Worm (Caenorhabditis elegans): ENCODE results near the gene rars-1.

ce11 chrIII:4873395-4873794 lies 43.6 kb downstream of the rars-1 start:
- TF ChIP-seq nhr-25 (tag; optimal IDR thresholded peaks at IDR 0.05): no peak
- TF ChIP-seq lin-11 (tag; optimal IDR thresholded peaks at IDR 0.05): no peak
- no peak for TF ChIP-seq ZK546.5 (tag; optimal IDR thresholded peaks at IDR 0.05)
- TF ChIP-seq unc-62 (GFP tag; optimal IDR thresholded peaks at IDR 0.05): no peak
- no peak for TF ChIP-seq mdl-1 (tag; optimal IDR thresholded peaks at IDR 0.05)
- no peak for TF ChIP-seq nhr-12 (tag; optimal IDR thresholded peaks at IDR 0.05)
- no peak for TF ChIP-seq nhr-11 (tag; optimal IDR thresholded peaks at IDR 0.05)
- no peak for TF ChIP-seq nhr-23 (tag; optimal IDR thresholded peaks at IDR 0.05)
- no peak for TF ChIP-seq zag-1 (tag; optimal IDR thresholded peaks at IDR 0.05)
- no peak for TF ChIP-seq ama-1 (optimal IDR thresholded peaks at IDR 0.05)
- TF ChIP-seq lin-39 (tag; optimal IDR thresholded peaks at IDR 0.05): no peak
- no peak for TF ChIP-seq F13H6.1 (tag; optimal IDR thresholded peaks at IDR 0.05)
- TF ChIP-seq lsy-2 (tag; optimal IDR thresholded peaks at IDR 0.05): no peak
- TF ChIP-seq fos-1 (tag; optimal IDR thresholded peaks at IDR 0.05): no peak

All from whole organism, L2 larva.